Worm (Caenorhabditis elegans) whole organism, L1 larva: ENCODE measurements around the gene isy-1.
A peak's percentile ranks its signal among the peaks of the same experiment; 100 is the strongest.

Source experiments
- C04F5.9 ChIP-seq: sonication (generic microtip); optimal IDR thresholded peaks from 2 replicates; lab custom pipeline; 2016; ENCODE audit warnings: missing genetic modification characterization, missing compliant biosample characterization
- F16B12.6 ChIP-seq: fragments of 150-350 bp; optimal IDR thresholded peaks from 2 replicates; lab custom pipeline; 2014; ENCODE audit warnings: missing biosample characterization, missing genetic modification characterization
- aha-1 ChIP-seq: fragments of 150-350 bp; optimal IDR thresholded peaks from 2 replicates; lab custom pipeline; 2014; ENCODE audit warnings: missing biosample characterization, missing genetic modification characterization
- alr-1 ChIP-seq: fragments of 200-800 bp; sonication (Bioruptor generic); optimal IDR thresholded peaks from 2 replicates; lab custom pipeline; 2018; ENCODE audit warnings: borderline replicate concordance, mild to moderate bottlenecking, missing genetic modification characterization, missing compliant biosample characterization
- aly-2 ChIP-seq: fragments of 150-350 bp; optimal IDR thresholded peaks from 2 replicates; lab custom pipeline; 2014; ENCODE audit warnings: missing biosample characterization, missing genetic modification characterization
- ama-1 ChIP-seq: fragments of 150-350 bp; optimal IDR thresholded peaks from 2 replicates; lab custom pipeline; 2014
- blmp-1 ChIP-seq: fragments of 150-350 bp; optimal IDR thresholded peaks from 2 replicates; lab custom pipeline; 2014; ENCODE audit warnings: missing biosample characterization, missing genetic modification characterization
- ceh-82 ChIP-seq, 3 experiments: fragments of 150-350 bp in 1 of 3; sonication (generic microtip) in 2 of 3; optimal IDR thresholded peaks; 2 replicates each; lab custom pipeline; 2014 to 2017; ENCODE audit warnings: missing biosample characterization in 3 of 3, missing genetic modification characterization in 3 of 3
- ceh-90 ChIP-seq: sonication (generic microtip); optimal IDR thresholded peaks from 2 replicates; lab custom pipeline; 2016; ENCODE audit warnings: missing genetic modification characterization, missing compliant biosample characterization
- dsc-1 ChIP-seq: sonication (generic microtip); optimal IDR thresholded peaks from 2 replicates; lab custom pipeline; 2016; ENCODE audit warnings: mild to moderate bottlenecking, missing genetic modification characterization, missing compliant biosample characterization
- efl-1 ChIP-seq, 4 experiments: fragments of 150-350 bp; optimal IDR thresholded peaks in 3 of 4; peaks in 1 of 4; 1 replicate in 1 of 4; 2 replicates in 3 of 4; lab custom pipeline; 2014; ENCODE audit warnings: missing biosample characterization in 2 of 4, missing genetic modification characterization in 2 of 4, missing genetic modification reagents in 2 of 4
- egl-13 ChIP-seq: sonication (generic microtip); optimal IDR thresholded peaks from 2 replicates; lab custom pipeline; 2016; ENCODE audit warnings: missing genotype, missing genetic modification reagents, missing genetic modification characterization, missing compliant biosample characterization
- elt-2 ChIP-seq: sonication (generic microtip); optimal IDR thresholded peaks from 2 replicates; lab custom pipeline; 2016; ENCODE audit warnings: missing genetic modification characterization, mild to moderate bottlenecking, inconsistent platforms, missing compliant biosample characterization, missing genetic modification reagents
- fkh-10 ChIP-seq: sonication (generic microtip); optimal IDR thresholded peaks from 2 replicates; lab custom pipeline; 2017; ENCODE audit warnings: missing biosample characterization, missing genetic modification reagents, missing genetic modification characterization
- fkh-8 ChIP-seq: sonication (generic microtip); optimal IDR thresholded peaks from 2 replicates; lab custom pipeline; 2016; ENCODE audit warnings: mild to moderate bottlenecking, missing genetic modification characterization, missing compliant biosample characterization
- fos-1 ChIP-seq: fragments of 150-350 bp; optimal IDR thresholded peaks from 2 replicates; lab custom pipeline; 2014; ENCODE audit warnings: missing biosample characterization, missing genetic modification characterization
- hpl-2 ChIP-seq: fragments of 150-350 bp; optimal IDR thresholded peaks from 2 replicates; lab custom pipeline; 2014; ENCODE audit warnings: missing biosample characterization, missing genetic modification reagents, missing genetic modification characterization
- irx-1 ChIP-seq: sonication (generic microtip); optimal IDR thresholded peaks from 2 replicates; lab custom pipeline; 2016; ENCODE audit warnings: missing genetic modification characterization, missing compliant biosample characterization
- jun-1 ChIP-seq: fragments of 150-350 bp; optimal IDR thresholded peaks from 2 replicates; lab custom pipeline; 2014; ENCODE audit warnings: missing biosample characterization, missing genetic modification reagents, missing genetic modification characterization
- lin-13 ChIP-seq: fragments of 150-350 bp; optimal IDR thresholded peaks from 2 replicates; lab custom pipeline; 2014; ENCODE audit warnings: missing biosample characterization, missing genetic modification reagents, missing genetic modification characterization
- lin-14 ChIP-seq: fragments of 200-800 bp; sonication (Bioruptor generic); optimal IDR thresholded peaks from 2 replicates; lab custom pipeline; 2018; ENCODE audit warnings: mild to moderate bottlenecking, missing genetic modification characterization, moderate library complexity, missing compliant biosample characterization
- lin-35 ChIP-seq, 2 experiments: fragments of 150-350 bp; optimal IDR thresholded peaks; 2 replicates each; lab custom pipeline; 2014; ENCODE audit warnings: missing biosample characterization in 2 of 2, missing genetic modification characterization in 2 of 2, missing genetic modification reagents in 2 of 2
- lin-39 ChIP-seq: fragments of 150-350 bp; optimal IDR thresholded peaks from 2 replicates; lab custom pipeline; 2014; ENCODE audit warnings: missing biosample characterization, missing genetic modification reagents, missing genetic modification characterization
- lir-3 ChIP-seq: sonication (generic microtip); optimal IDR thresholded peaks from 2 replicates; lab custom pipeline; 2016; ENCODE audit warnings: mild to moderate bottlenecking, missing genetic modification characterization, moderate library complexity, missing compliant biosample characterization; ENCODE audit not compliant: poor library complexity
- mab-9 ChIP-seq: fragments of 200-800 bp; sonication (Bioruptor generic); IDR thresholded peaks from 2 replicates; pipeline ENCODE4 v1.3.6; 2022; ENCODE audit warnings: missing genetic modification reagents, missing genetic modification characterization, missing compliant biosample characterization
- mdl-1 ChIP-seq, 2 experiments: fragments of 150-350 bp; optimal IDR thresholded peaks; 2 replicates each; lab custom pipeline; 2014 to 2017; ENCODE audit warnings: missing biosample characterization in 2 of 2, missing genetic modification characterization in 2 of 2, inconsistent platforms in 1 of 2
- mef-2 ChIP-seq: fragments of 150-350 bp; optimal IDR thresholded peaks from 2 replicates; lab custom pipeline; 2014; ENCODE audit warnings: missing biosample characterization, missing genetic modification characterization
- nhr-19 ChIP-seq: fragments of 200-800 bp; sonication (Bioruptor generic); conservative IDR thresholded peaks from 2 replicates; pipeline ENCODE4 v1.3.6; 2022; ENCODE audit warnings: missing genetic modification characterization, missing compliant biosample characterization
- nhr-20 ChIP-seq: sonication (generic microtip); optimal IDR thresholded peaks from 2 replicates; lab custom pipeline; 2016; ENCODE audit warnings: mild to moderate bottlenecking, missing genetic modification characterization, missing compliant biosample characterization
- nhr-28 ChIP-seq: fragments of 150-350 bp; optimal IDR thresholded peaks from 2 replicates; lab custom pipeline; 2014; ENCODE audit warnings: missing biosample characterization, missing genetic modification characterization
- nhr-47 ChIP-seq: sonication (generic microtip); optimal IDR thresholded peaks from 2 replicates; lab custom pipeline; 2016; ENCODE audit warnings: mild to moderate bottlenecking, missing genetic modification characterization, moderate library complexity, missing compliant biosample characterization
- nhr-76 ChIP-seq: sonication (generic microtip); optimal IDR thresholded peaks from 2 replicates; lab custom pipeline; 2017; ENCODE audit warnings: missing biosample characterization, missing genetic modification characterization
- nhr-77 ChIP-seq: fragments of 150-350 bp; optimal IDR thresholded peaks from 2 replicates; lab custom pipeline; 2014; ENCODE audit warnings: missing biosample characterization, missing genetic modification characterization
- nhr-84 ChIP-seq: sonication (generic microtip); optimal IDR thresholded peaks from 2 replicates; lab custom pipeline; 2017; ENCODE audit warnings: missing biosample characterization, missing genetic modification characterization
- nhr-85 ChIP-seq: sonication (generic microtip); peaks from one replicate; lab custom pipeline; 2016; ENCODE audit warnings: missing genetic modification characterization, inconsistent platforms, missing compliant biosample characterization
- nhr-90 ChIP-seq: sonication (generic microtip); optimal IDR thresholded peaks from 2 replicates; lab custom pipeline; 2016; ENCODE audit warnings: mild to moderate bottlenecking, missing genetic modification characterization, missing compliant biosample characterization; ENCODE audit not compliant: poor library complexity
- pqm-1 ChIP-seq: sonication (generic microtip); optimal IDR thresholded peaks from 3 replicates; lab custom pipeline; 2017; ENCODE audit warnings: missing biosample characterization, missing genetic modification characterization
- snpc-4 ChIP-seq: fragments of 150-350 bp; optimal IDR thresholded peaks from 2 replicates; lab custom pipeline; 2014; ENCODE audit warnings: missing biosample characterization, missing genetic modification characterization
- sox-4 ChIP-seq: sonication (generic microtip); optimal IDR thresholded peaks from 2 replicates; lab custom pipeline; 2016; ENCODE audit warnings: missing genetic modification characterization, missing compliant biosample characterization
- sup-37 ChIP-seq: fragments of 200-800 bp; sonication (Bioruptor generic); optimal IDR thresholded peaks from 2 replicates; lab custom pipeline; 2018; ENCODE audit warnings: mild to moderate bottlenecking, missing genetic modification characterization, missing compliant biosample characterization
- swsn-7 ChIP-seq: sonication (generic microtip); optimal IDR thresholded peaks from 2 replicates; lab custom pipeline; 2016; ENCODE audit warnings: missing genetic modification characterization, missing compliant biosample characterization
- tbx-2 ChIP-seq: sonication (generic microtip); optimal IDR thresholded peaks from 2 replicates; lab custom pipeline; 2016; ENCODE audit warnings: missing genetic modification characterization, missing compliant biosample characterization
- tlp-1 ChIP-seq: fragments of 150-350 bp; optimal IDR thresholded peaks from 2 replicates; lab custom pipeline; 2014; ENCODE audit warnings: missing biosample characterization, missing genetic modification characterization
- unc-130 ChIP-seq: fragments of 150-350 bp; optimal IDR thresholded peaks from 2 replicates; lab custom pipeline; 2017; ENCODE audit warnings: missing biosample characterization, missing genetic modification characterization, inconsistent platforms
- unc-30 ChIP-seq: sonication (generic microtip); optimal IDR thresholded peaks from 2 replicates; lab custom pipeline; 2017; ENCODE audit warnings: missing biosample characterization, missing genetic modification characterization
- unc-98 ChIP-seq: fragments of 200-800 bp; sonication (Bioruptor generic); IDR thresholded peaks from 2 replicates; pipeline ENCODE4 v1.3.6; 2022; ENCODE audit warnings: missing genetic modification characterization, missing compliant biosample characterization
- zip-4 ChIP-seq: fragments of 200-800 bp; sonication (Bioruptor generic); optimal IDR thresholded peaks from 2 replicates; lab custom pipeline; 2018; ENCODE audit warnings: mild to moderate bottlenecking, missing genetic modification characterization, moderate library complexity, missing compliant biosample characterization

The isy-1 gene

DNA sequence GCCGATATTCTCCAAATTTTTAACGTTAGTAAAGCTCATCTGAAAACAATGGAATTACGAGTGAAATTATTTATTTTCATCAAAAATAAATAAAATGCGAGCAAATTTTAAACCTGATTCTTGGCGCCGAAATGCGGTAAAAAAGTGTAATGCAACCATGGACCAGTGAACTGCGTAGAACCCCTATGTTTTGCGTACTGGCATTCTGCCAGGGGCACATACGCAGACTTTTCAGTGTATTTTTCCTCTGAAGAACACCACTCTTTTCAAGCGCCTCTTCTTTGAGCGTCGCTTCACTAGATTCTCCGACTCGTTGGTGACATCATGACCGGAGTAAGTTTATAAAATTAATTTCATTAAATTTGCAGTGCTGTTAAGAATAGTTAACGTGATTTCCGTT is 35.0 kb downstream of the isy-1 start, which contains the start of the genes ctf-4 and eef-1G (continued):
- TF ChIP-seq nhr-28 (no peak), fos-1 (tag; lab: Kevin White, UChicago) (peak; percentile 93), lir-3 (tag; lab: Kevin White, UChicago) (peak; percentile 81), sup-37 (GFP tag; lab: Kevin White, UChicago) (peak; percentile 71), nhr-47 (tag; lab: Kevin White, UChicago) (peak; percentile 96), unc-30 (tag; lab: Kevin White, UChicago) (no peak), snpc-4 (no peak), aly-2 (tag; lab: Kevin White, UChicago) (peak; percentile 70), mef-2 (peak; percentile 48), nhr-85 (tag; lab: Kevin White, UChicago) (peak; percentile 98), nhr-20 (tag; lab: Kevin White, UChicago) (peak; percentile 99), aha-1 (tag; lab: Kevin White, UChicago) (peak; percentile 47), mab-9 (GFP tag; lab: Robert Waterston, UW) (peak; percentile 86), pqm-1 (tag; lab: Kevin White, UChicago) (no peak), dsc-1 (tag; lab: Kevin White, UChicago) (peak; percentile 95), lin-13 (GFP tag; lab: Kevin White, UChicago) (peak; percentile 95), sox-4 (peak; percentile 86), unc-98 (GFP tag; lab: Robert Waterston, UW) (peak; percentile 72), hpl-2 (GFP tag; lab: Kevin White, UChicago) (peak; percentile 89), jun-1 (tag; lab: Kevin White, UChicago) (peak; percentile 91), fkh-10 (peak; percentile 80), mdl-1 (tag; optimal IDR thresholded peaks at IDR 0.05; lab: Kevin White, UChicago) (peak in 1 of 2 experiments; percentile 93), lin-14 (GFP tag; lab: Kevin White, UChicago) (peak; percentile 99), lin-35 (GFP tag; optimal IDR thresholded peaks at IDR 0.05; lab: Kevin White, UChicago) (peak; percentile 97 to 99), nhr-77 (tag; lab: Kevin White, UChicago) (peak; percentile 96), tlp-1 (tag; lab: Kevin White, UChicago) (no peak), nhr-19 (GFP tag; lab: Robert Waterston, UW) (peak; percentile 99), elt-2 (tag; lab: Kevin White, UChicago) (peak; percentile 92), ceh-90 (tag; lab: Kevin White, UChicago) (no peak), nhr-84 (no peak), C04F5.9 (tag; lab: Kevin White, UChicago) (peak; percentile 53), nhr-76 (tag; lab: Kevin White, UChicago) (peak; percentile 15), fkh-8 (tag; lab: Kevin White, UChicago) (peak; percentile 97), egl-13 (peak; percentile 95), ceh-82 (tag; optimal IDR thresholded peaks at IDR 0.05; lab: Kevin White, UChicago) (peak; percentile 88 to 98 (median 94)), swsn-7 (peak; percentile 95), tbx-2 (tag; lab: Kevin White, UChicago) (peak; percentile 97), unc-130 (peak; percentile 99), efl-1 (optimal IDR thresholded peaks at IDR 0.05; lab: Kevin White, UChicago) (peak; percentile 96 to 99), efl-1 (GFP tag; optimal IDR thresholded peaks at IDR 0.05 in 1 of 2; lab: Kevin White, UChicago) (peak; percentile 94 to 99), blmp-1 (tag; lab: Kevin White, UChicago) (peak; percentile 92), irx-1 (tag; lab: Kevin White, UChicago) (peak; percentile 90), F16B12.6 (tag; lab: Kevin White, UChicago) (peak; percentile 68), lin-39 (peak; percentile 82), ama-1 (lab: Kevin White, UChicago) (peak; percentile 51), zip-4 (GFP tag; lab: Kevin White, UChicago) (peak; percentile 85), alr-1 (tag; lab: Kevin White, UChicago) (no peak), nhr-90 (peak; percentile 96)
